Fruit fly (Drosophila melanogaster): ENCODE results near the gene Snap24.

The Snap24 gene

DNA sequence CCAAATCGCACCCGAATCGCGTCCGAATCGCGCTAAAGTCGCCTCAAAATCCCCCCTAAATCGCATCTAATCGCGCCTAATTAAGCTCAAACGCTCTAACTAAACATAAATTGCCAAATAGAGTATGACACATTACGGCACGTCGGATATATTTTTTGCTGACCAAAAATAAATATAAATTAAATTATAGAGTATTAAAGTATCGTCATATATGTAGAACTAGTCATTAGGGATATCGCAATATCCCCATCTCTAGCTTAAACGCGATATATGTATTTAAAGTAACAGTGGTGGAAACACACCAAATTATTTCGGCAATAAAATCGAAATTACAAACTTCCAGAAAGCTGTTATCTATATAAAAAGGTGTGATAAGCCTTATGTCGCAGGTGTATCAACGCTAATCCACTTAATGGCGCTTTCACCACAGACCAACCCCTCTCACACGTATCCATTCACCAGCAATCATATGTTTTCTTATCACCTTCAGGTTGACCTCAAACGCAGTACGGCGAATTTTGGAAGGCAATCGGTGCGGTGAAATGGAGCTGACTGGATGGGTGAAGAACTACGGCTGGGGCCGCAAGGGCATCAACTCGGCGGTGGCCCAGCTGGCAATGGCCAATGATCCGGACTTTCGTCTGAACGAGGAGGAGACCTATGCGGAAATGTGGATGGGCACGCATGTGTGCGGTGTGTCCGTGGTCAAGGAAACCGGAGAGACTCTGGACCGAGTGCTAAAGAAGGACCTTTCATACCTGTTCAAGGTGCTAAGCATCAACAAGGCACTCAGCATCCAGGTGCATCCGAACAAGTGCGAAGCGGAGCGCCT, 3.4 kb downstream of the Snap24 start, which contains the start of gene Mpi (continued):
- TF ChIP-seq CG30020 (tag; optimal IDR thresholded peaks at IDR 0.05) (peak; percentile 70), lab (GFP tag; optimal IDR thresholded peaks at IDR 0.05) (no peak), gsb-n (tag; optimal IDR thresholded peaks at IDR 0.05) (no peak), salm (tag; optimal IDR thresholded peaks at IDR 0.05) (peak; percentile 41), hth (optimal IDR thresholded peaks at IDR 0.05) (no peak), Fer3 (tag; optimal IDR thresholded peaks at IDR 0.05) (no peak), CG4424 (GFP tag; optimal IDR thresholded peaks at IDR 0.05) (peak; percentile 27), CG13424 (tag; optimal IDR thresholded peaks at IDR 0.05) (peak; percentile 49), CG14014 (GFP tag; IDR thresholded peaks at IDR 0.05) (0 out of 2 replicates have a peak, but pooled peaks have one; percentile 22), lbe (GFP tag; optimal IDR thresholded peaks at IDR 0.05) (peak; percentile 51), CG2116 (GFP tag; optimal IDR thresholded peaks at IDR 0.05) (peak; percentile 66), CG7745 (tag; optimal IDR thresholded peaks at IDR 0.05) (peak; percentile 1), B-H2 (GFP tag; optimal IDR thresholded peaks at IDR 0.05) (peak; percentile 36), CG33213 (GFP tag; optimal IDR thresholded peaks at IDR 0.05) (no peak), CG7357 (GFP tag; IDR thresholded peaks at IDR 0.05) (peak; percentile 89), zfh1 (GFP tag; IDR thresholded peaks at IDR 0.05) (peak; percentile 43; the same call in 1 of the 3 replicates), CG12942 (GFP tag; optimal IDR thresholded peaks at IDR 0.05) (peak; percentile 29), CG18764 (GFP tag; optimal IDR thresholded peaks at IDR 0.05) (no peak), CG13775 (GFP tag; optimal IDR thresholded peaks at IDR 0.05) (no peak), CG15696 (tag; optimal IDR thresholded peaks at IDR 0.05) (peak; percentile 34), CG10543 (GFP tag; optimal IDR thresholded peaks at IDR 0.05) (peak; percentile 25), pzg (GFP tag; optimal IDR thresholded peaks at IDR 0.05) (peak; percentile 54), Scr (GFP tag; IDR thresholded peaks at IDR 0.05; ENCODE audit: partially characterized antibody) (peak; percentile 66), MTF-1 (GFP tag; optimal IDR thresholded peaks at IDR 0.05; ENCODE audit: borderline replicate concordance) (no peak), MBD-R2 (GFP tag; IDR thresholded peaks at IDR 0.05) (peak; percentile 73), Max (GFP tag; optimal IDR thresholded peaks at IDR 0.05) (peak; percentile 70), stc (GFP tag; IDR thresholded peaks at IDR 0.05) (no peak), C15 (GFP tag; IDR thresholded peaks at IDR 0.05) (no peak), sens (GFP tag) (peak; percentile 81), vvl (GFP tag; IDR thresholded peaks at IDR 0.05) (peak; percentile 53), BtbVII (GFP tag; optimal IDR thresholded peaks at IDR 0.05) (no peak), Rx (GFP tag; IDR thresholded peaks at IDR 0.05) (no peak), Atf6 (GFP tag; IDR thresholded peaks at IDR 0.05) (peak; percentile 29), hbn (GFP tag; IDR thresholded peaks at IDR 0.05; ENCODE audit: partially characterized antibody) (peak; percentile 43; the same call in 1 of the 2 replicates), CG9727 (GFP tag; optimal IDR thresholded peaks at IDR 0.05) (peak; percentile 32), bbx (GFP tag; IDR thresholded peaks at IDR 0.05; ENCODE audit: partially characterized antibody) (peak; percentile 56; the same call in 1 of the 2 replicates), CG12659 (GFP tag; optimal IDR thresholded peaks at IDR 0.05) (peak; percentile 62), CG4707 (GFP tag; optimal IDR thresholded peaks at IDR 0.05) (peak; percentile 12), CG7556 (GFP tag; optimal IDR thresholded peaks at IDR 0.05) (no peak), sna (GFP tag; IDR thresholded peaks at IDR 0.05; ENCODE audit: partially characterized antibody) (0 out of 2 replicates have a peak, but pooled peaks have one; percentile 50), CG17829 (tag; optimal IDR thresholded peaks at IDR 0.05) (peak; percentile 50), Hsf (GFP tag; optimal IDR thresholded peaks at IDR 0.05) (peak; percentile 13), Dll (GFP tag; IDR thresholded peaks at IDR 0.05; ENCODE audit: partially characterized antibody) (peak; percentile 67), fd96Cb (tag; optimal IDR thresholded peaks at IDR 0.05) (peak; percentile 19), MESR4 (GFP tag; optimal IDR thresholded peaks at IDR 0.05) (peak; percentile 83), ind (GFP tag; optimal IDR thresholded peaks at IDR 0.05) (peak; percentile 7), CG13624 (GFP tag; optimal IDR thresholded peaks at IDR 0.05) (peak; percentile 28), CG2120 (GFP tag; optimal IDR thresholded peaks at IDR 0.05) (peak; percentile 55)

Measured in whole organism, embryonic.